Worm (Caenorhabditis elegans) whole organism, young adult: ENCODE measurements around the gene tpi-1.
A peak's percentile ranks its signal among the peaks of the same experiment; 100 is the strongest.

Experiments used
- B0035.1 ChIP-seq: sonication (generic microtip); optimal IDR thresholded peaks from 2 replicates; lab custom pipeline; 2016; ENCODE audit warnings: missing genetic modification characterization, mild to moderate bottlenecking, missing compliant biosample characterization, missing genotype, missing genetic modification reagents
- B0261.1 ChIP-seq: sonication (generic microtip); optimal IDR thresholded peaks from 2 replicates; lab custom pipeline; 2016; ENCODE audit warnings: mild to moderate bottlenecking, missing genetic modification characterization, moderate library complexity, missing compliant biosample characterization
- K11D2.4 ChIP-seq: fragments of 200-800 bp; sonication (Bioruptor generic); IDR thresholded peaks from 2 replicates; pipeline ENCODE4 v1.3.6; 2022; ENCODE audit warnings: missing genetic modification reagents, missing genetic modification characterization, missing compliant biosample characterization
- K12H6.12 ChIP-seq: fragments of 200-800 bp; sonication (Bioruptor generic); optimal IDR thresholded peaks from 2 replicates; lab custom pipeline; 2018; ENCODE audit warnings: mild to moderate bottlenecking, missing genetic modification characterization, missing compliant biosample characterization
- T26A5.8 ChIP-seq: sonication (generic microtip); optimal IDR thresholded peaks from 2 replicates; lab custom pipeline; 2016; ENCODE audit warnings: missing genetic modification characterization, missing compliant biosample characterization
- Y53F4B.3 ChIP-seq: fragments of 200-800 bp; sonication (Bioruptor generic); IDR thresholded peaks from 2 replicates; pipeline ENCODE4 v1.3.6; 2022; ENCODE audit warnings: missing genetic modification reagents, missing genetic modification characterization, missing compliant biosample characterization
- Y53G8AR.9 ChIP-seq: fragments of 200-800 bp; sonication (Bioruptor generic); conservative IDR thresholded peaks from 2 replicates; pipeline ENCODE4 v1.3.6; 2022; ENCODE audit warnings: missing genetic modification reagents, missing genetic modification characterization, missing compliant biosample characterization
- Y56A3A.18 ChIP-seq: fragments of 200-800 bp; sonication (Bioruptor generic); IDR thresholded peaks from 2 replicates; pipeline ENCODE4 v1.3.6; 2022; ENCODE audit warnings: missing genetic modification reagents, missing genetic modification characterization, missing compliant biosample characterization
- Y67H2A.10 ChIP-seq: fragments of 200-800 bp; sonication (Bioruptor generic); conservative IDR thresholded peaks from 2 replicates; pipeline ENCODE4 v1.3.6; 2022; ENCODE audit warnings: missing genetic modification reagents, missing genetic modification characterization, missing compliant biosample characterization
- athp-1 ChIP-seq: sonication (generic microtip); optimal IDR thresholded peaks from 2 replicates; lab custom pipeline; 2017; ENCODE audit warnings: mild to moderate bottlenecking, missing genetic modification characterization, missing compliant biosample characterization
- attf-3 ChIP-seq: fragments of 200-800 bp; sonication (Bioruptor generic); conservative IDR thresholded peaks from 2 replicates; pipeline ENCODE4 v1.3.6; 2022; ENCODE audit warnings: missing genetic modification reagents, missing genetic modification characterization, missing compliant biosample characterization
- bed-2 ChIP-seq: fragments of 200-800 bp; sonication (Bioruptor generic); IDR thresholded peaks from 2 replicates; pipeline ENCODE4 v1.3.6; 2022; ENCODE audit warnings: missing genetic modification reagents, missing genetic modification characterization, missing compliant biosample characterization
- ccch-3 ChIP-seq: fragments of 200-800 bp; sonication (Bioruptor generic); optimal IDR thresholded peaks from 2 replicates; lab custom pipeline; 2018; ENCODE audit warnings: mild to moderate bottlenecking, missing genetic modification characterization, missing compliant biosample characterization
- cebp-2 ChIP-seq: fragments of 200-800 bp; sonication (Bioruptor generic); IDR thresholded peaks from 2 replicates; pipeline ENCODE4 v1.3.6; 2022; ENCODE audit warnings: missing genetic modification characterization, missing compliant biosample characterization
- dox-1 ChIP-seq: fragments of 200-800 bp; sonication (Bioruptor generic); IDR thresholded peaks from 2 replicates; pipeline ENCODE4 v1.3.6; 2022; ENCODE audit warnings: missing genetic modification reagents, missing genetic modification characterization, missing compliant biosample characterization
- efl-1 ChIP-seq: fragments of 150-350 bp; optimal IDR thresholded peaks from 2 replicates; lab custom pipeline; 2014; ENCODE audit warnings: missing biosample characterization, missing genetic modification reagents, missing genetic modification characterization
- egl-44 ChIP-seq: fragments of 200-800 bp; sonication (Bioruptor generic); IDR thresholded peaks from 2 replicates; pipeline ENCODE4 v1.3.6; 2022; ENCODE audit warnings: missing genetic modification reagents, missing genetic modification characterization, missing compliant biosample characterization
- egrh-3 ChIP-seq: fragments of 200-800 bp; sonication (Bioruptor generic); IDR thresholded peaks from 2 replicates; pipeline ENCODE4 v1.3.6; 2022; ENCODE audit warnings: missing genetic modification reagents, missing genetic modification characterization, missing compliant biosample characterization
- ekl-4 ChIP-seq: fragments of 200-800 bp; sonication (Bioruptor generic); IDR thresholded peaks from 2 replicates; pipeline ENCODE4 v1.3.6; 2022; ENCODE audit warnings: missing genetic modification reagents, missing genetic modification characterization, missing compliant biosample characterization
- fkh-3 ChIP-seq: sonication (generic microtip); optimal IDR thresholded peaks from 2 replicates; lab custom pipeline; 2016; ENCODE audit warnings: mild to moderate bottlenecking, missing genetic modification characterization, missing compliant biosample characterization
- hlh-12 ChIP-seq: sonication (generic microtip); optimal IDR thresholded peaks from 2 replicates; lab custom pipeline; 2016; ENCODE audit warnings: missing genetic modification characterization, missing compliant biosample characterization
- let-607 ChIP-seq, 2 experiments: fragments of 200-800 bp in 1 of 2; sonication (Bioruptor generic) in 1 of 2; sonication (generic microtip) in 1 of 2; optimal IDR thresholded peaks; 2 replicates each; lab custom pipeline; 2016 to 2018; ENCODE audit warnings: mild to moderate bottlenecking in 2 of 2, missing compliant biosample characterization in 2 of 2, missing genetic modification characterization in 2 of 2, moderate library complexity in 2 of 2, missing genotype in 1 of 2
- lin-26 ChIP-seq: fragments of 200-800 bp; sonication (Bioruptor generic); IDR thresholded peaks from 2 replicates; pipeline ENCODE4 v1.3.6; 2022; ENCODE audit warnings: missing genetic modification reagents, missing genetic modification characterization, missing compliant biosample characterization
- lin-40 ChIP-seq: sonication (generic microtip); optimal IDR thresholded peaks from 2 replicates; lab custom pipeline; 2016; ENCODE audit warnings: missing genetic modification characterization, mild to moderate bottlenecking, missing compliant biosample characterization, missing genotype, missing genetic modification reagents
- madf-3 ChIP-seq: fragments of 200-800 bp; sonication (Bioruptor generic); IDR thresholded peaks from 2 replicates; pipeline ENCODE4 v1.3.6; 2022; ENCODE audit warnings: missing genetic modification reagents, missing genetic modification characterization, missing compliant biosample characterization
- mcd-1 ChIP-seq: fragments of 200-800 bp; sonication (Bioruptor generic); IDR thresholded peaks from 2 replicates; pipeline ENCODE4 v1.3.6; 2022; ENCODE audit warnings: missing genetic modification reagents, missing genetic modification characterization, missing compliant biosample characterization
- mel-28 ChIP-seq: sonication (generic microtip); optimal IDR thresholded peaks from 2 replicates; lab custom pipeline; 2016; ENCODE audit warnings: borderline replicate concordance, mild to moderate bottlenecking, missing genetic modification characterization, missing compliant biosample characterization
- mes-4 ChIP-seq: sonication (generic microtip); optimal IDR thresholded peaks from 2 replicates; lab custom pipeline; 2016; ENCODE audit warnings: missing genotype, missing genetic modification characterization, missing compliant biosample characterization
- nhr-120 ChIP-seq: fragments of 200-800 bp; sonication (Bioruptor generic); IDR thresholded peaks from 2 replicates; pipeline ENCODE4 v1.3.6; 2022; ENCODE audit warnings: missing genetic modification characterization, missing compliant biosample characterization
- nhr-179 ChIP-seq: sonication (generic microtip); optimal IDR thresholded peaks from 2 replicates; lab custom pipeline; 2016; ENCODE audit warnings: mild to moderate bottlenecking, missing genetic modification characterization, missing compliant biosample characterization
- nhr-80 ChIP-seq: sonication (generic microtip); optimal IDR thresholded peaks from 2 replicates; lab custom pipeline; 2016; ENCODE audit warnings: missing genetic modification characterization, missing compliant biosample characterization
- repo-1 ChIP-seq: sonication (generic microtip); optimal IDR thresholded peaks from 2 replicates; lab custom pipeline; 2017; ENCODE audit warnings: mild to moderate bottlenecking, missing genetic modification characterization, missing compliant biosample characterization
- rpc-1 ChIP-seq, 2 experiments: fragments of 150-350 bp in 1 of 2; sonication (generic microtip) in 1 of 2; optimal IDR thresholded peaks; 2 replicates each; lab custom pipeline; 2014 to 2018; ENCODE audit warnings: missing biosample characterization in 1 of 2, missing genetic modification characterization in 1 of 2, missing genetic modification reagents in 1 of 2, missing genotype in 1 of 2
- sdz-38 ChIP-seq: sonication (generic microtip); optimal IDR thresholded peaks from 2 replicates; lab custom pipeline; 2016; ENCODE audit warnings: missing genotype, missing genetic modification characterization, missing compliant biosample characterization
- snpc-1.3 ChIP-seq: sonication (generic microtip); optimal IDR thresholded peaks from 2 replicates; lab custom pipeline; 2017; ENCODE audit warnings: missing genetic modification characterization, mild to moderate bottlenecking, missing compliant biosample characterization, antibody characterized with exemption, moderate library complexity, missing genotype, missing genetic modification reagents; ENCODE audit not compliant: insufficient read depth
- somi-1 ChIP-seq: fragments of 200-800 bp; sonication (Bioruptor generic); optimal IDR thresholded peaks from 2 replicates; lab custom pipeline; 2018; ENCODE audit warnings: mild to moderate bottlenecking, missing genetic modification characterization, missing compliant biosample characterization
- unc-130 ChIP-seq: sonication (generic microtip); optimal IDR thresholded peaks from 2 replicates; lab custom pipeline; 2016; ENCODE audit warnings: missing genetic modification reagents, missing genetic modification characterization, missing compliant biosample characterization
- unc-62 ChIP-seq: fragments of 150-350 bp; optimal IDR thresholded peaks from 2 replicates; lab custom pipeline; 2014; ENCODE audit warnings: missing biosample characterization, missing genetic modification reagents, missing genetic modification characterization
- ztf-18 ChIP-seq: sonication (generic microtip); optimal IDR thresholded peaks from 2 replicates; lab custom pipeline; 2016; ENCODE audit warnings: missing genotype, mild to moderate bottlenecking, missing genetic modification characterization, missing compliant biosample characterization
- ztf-26 ChIP-seq: sonication (generic microtip); optimal IDR thresholded peaks from 2 replicates; lab custom pipeline; 2017; ENCODE audit warnings: missing genetic modification characterization, missing compliant biosample characterization
- ztf-28 ChIP-seq: fragments of 200-800 bp; sonication (Bioruptor generic); IDR thresholded peaks from 2 replicates; pipeline ENCODE4 v1.3.6; 2022; ENCODE audit warnings: missing genetic modification reagents, missing genetic modification characterization, missing compliant biosample characterization

Gene tpi-1

ce11 chrII:12006575-12007098, 32.3 kb downstream of the tpi-1 start, which contains the start of gene mcm-2 (continued):
- TF ChIP-seq K12H6.12 (tag; lab: Kevin White, UChicago) (no peak), B0261.1 (tag; lab: Kevin White, UChicago) (no peak), athp-1 (peak; percentile 86), mes-4 (no peak), unc-62 (GFP tag; lab: Kevin White, UChicago) (no peak), repo-1 (tag; lab: Kevin White, UChicago) (no peak), egl-44 (GFP tag; lab: Robert Waterston, UW) (no peak), Y56A3A.18 (GFP tag; lab: Robert Waterston, UW) (no peak), snpc-1.3 (peak; percentile 90), rpc-1 (optimal IDR thresholded peaks at IDR 0.05; lab: Kevin White, UChicago) (no peak), rpc-1 (tag; optimal IDR thresholded peaks at IDR 0.05; lab: Kevin White, UChicago) (peak; percentile 9), unc-130 (GFP tag; lab: Kevin White, UChicago) (peak; percentile 91), efl-1 (GFP tag; lab: Kevin White, UChicago) (peak; percentile 99), cebp-2 (GFP tag; lab: Robert Waterston, UW) (no peak), nhr-80 (tag; lab: Kevin White, UChicago) (peak; percentile 10), dox-1 (no peak), nhr-120 (GFP tag; lab: Robert Waterston, UW) (no peak), ccch-3 (GFP tag; lab: Kevin White, UChicago) (no peak), madf-3 (GFP tag; lab: Robert Waterston, UW) (no peak), ztf-26 (tag; lab: Kevin White, UChicago) (no peak), ztf-18 (tag; lab: Kevin White, UChicago) (peak; percentile 10), egrh-3 (GFP tag; lab: Robert Waterston, UW) (no peak), fkh-3 (tag; lab: Kevin White, UChicago) (no peak), mcd-1 (GFP tag; lab: Robert Waterston, UW) (peak; percentile 98), somi-1 (GFP tag; lab: Kevin White, UChicago) (no peak), lin-26 (GFP tag; lab: Robert Waterston, UW) (no peak), B0035.1 (tag; lab: Kevin White, UChicago) (no peak), sdz-38 (tag; lab: Kevin White, UChicago) (no peak), Y67H2A.10 (GFP tag; lab: Robert Waterston, UW) (peak; percentile 71; the same call in 1 of the 2 replicates), Y53G8AR.9 (GFP tag; lab: Robert Waterston, UW) (peak; percentile 93; the same call in 1 of the 2 replicates), ztf-28 (peak; percentile 90), let-607 (tag; optimal IDR thresholded peaks at IDR 0.05; lab: Kevin White, UChicago) (no peak), nhr-179 (tag; lab: Kevin White, UChicago) (no peak), T26A5.8 (tag; lab: Kevin White, UChicago) (no peak), attf-3 (GFP tag; lab: Robert Waterston, UW) (peak; percentile 75), bed-2 (GFP tag; lab: Robert Waterston, UW) (no peak), K11D2.4 (GFP tag; lab: Robert Waterston, UW) (no peak), lin-40 (tag; lab: Kevin White, UChicago) (no peak), ekl-4 (GFP tag; lab: Robert Waterston, UW) (no peak; the same call in 1 of the 2 replicates), mel-28 (no peak), Y53F4B.3 (no peak), hlh-12 (tag; lab: Kevin White, UChicago) (no peak)
